Fruit fly (Drosophila melanogaster): Measurements from ENCODE around the gene CG7091.

The CG7091 gene

dm6 chr3R:12981334-12982166, 3.8 kb downstream of the CG7091 start (continued):
- TF ChIP-seq Drgx (GFP tag; IDR thresholded peaks at IDR 0.05), result peak; percentile 59
- no peak for TF ChIP-seq unc-4 (GFP tag; IDR thresholded peaks at IDR 0.05; ENCODE audit: partially characterized antibody)
- TF ChIP-seq luna (GFP tag; optimal IDR thresholded peaks at IDR 0.05), result no peak
- peak; percentile 19 for TF ChIP-seq CG10462 (GFP tag; optimal IDR thresholded peaks at IDR 0.05)
- TF ChIP-seq org-1 (GFP tag; optimal IDR thresholded peaks at IDR 0.05), result peak; percentile 37
- TF ChIP-seq CG2202 (tag; optimal IDR thresholded peaks at IDR 0.05), result no peak
- peak; percentile 67 for TF ChIP-seq PHDP (tag; optimal IDR thresholded peaks at IDR 0.05)
- peak; percentile 11 for TF ChIP-seq CG7271 (tag; optimal IDR thresholded peaks at IDR 0.05)
- no peak for TF ChIP-seq CG2129 (GFP tag; IDR thresholded peaks at IDR 0.05; ENCODE audit: partially characterized antibody)
- peak; percentile 70 for TF ChIP-seq Sox102F (GFP tag; optimal IDR thresholded peaks at IDR 0.05)
- peak; percentile 60 for TF ChIP-seq D19A (tag; optimal IDR thresholded peaks at IDR 0.05)
- peak in 1 of 2 experiments; percentile 39 for TF ChIP-seq Hr78 (GFP tag; optimal IDR thresholded peaks at IDR 0.05)
- no peak for TF ChIP-seq insv (GFP tag; optimal IDR thresholded peaks at IDR 0.05)
- TF ChIP-seq CG12659 (GFP tag; optimal IDR thresholded peaks at IDR 0.05), result peak; percentile 41
- 0 out of 3 replicates have a peak, but pooled peaks have one; percentile 58 for TF ChIP-seq zfh1 (GFP tag; IDR thresholded peaks at IDR 0.05)
- no peak for TF ChIP-seq pum (GFP tag; optimal IDR thresholded peaks at IDR 0.05)
- no peak for TF ChIP-seq CG16779 (GFP tag; IDR thresholded peaks at IDR 0.05)
- TF ChIP-seq CG11247 (GFP tag; IDR thresholded peaks at IDR 0.05), result no peak
- no peak for TF ChIP-seq otp (GFP tag; IDR thresholded peaks at IDR 0.05)
- no peak for TF ChIP-seq ab (GFP tag; optimal IDR thresholded peaks at IDR 0.05)
- TF ChIP-seq eve (GFP tag; optimal IDR thresholded peaks at IDR 0.05), result no peak
- no peak for TF ChIP-seq CG31224 (GFP tag; IDR thresholded peaks at IDR 0.05)
- no peak for TF ChIP-seq bigmax (GFP tag; optimal IDR thresholded peaks at IDR 0.05)
- peak; percentile 11 for TF ChIP-seq gcm2 (GFP tag; optimal IDR thresholded peaks at IDR 0.05)
- TF ChIP-seq lola (GFP tag; optimal IDR thresholded peaks at IDR 0.05), result peak in 2 of 3 experiments; percentile 65 to 68
- TF ChIP-seq Mrtf (GFP tag; IDR thresholded peaks at IDR 0.05), result peak; percentile 59; the same call in 1 of the 3 replicates
- TF ChIP-seq bcd (GFP tag; optimal IDR thresholded peaks at IDR 0.05), result peak; percentile 71
- TF ChIP-seq Chrac-16 (GFP tag; optimal IDR thresholded peaks at IDR 0.05), result peak; percentile 48
- TF ChIP-seq CG16815 (GFP tag; optimal IDR thresholded peaks at IDR 0.05), result peak; percentile 34
- peak; percentile 27 for TF ChIP-seq caup (GFP tag; optimal IDR thresholded peaks at IDR 0.05; ENCODE audit: severe bottlenecking)
- TF ChIP-seq CG15696 (tag; optimal IDR thresholded peaks at IDR 0.05), result peak; percentile 60
- TF ChIP-seq CG31441 (GFP tag; IDR thresholded peaks at IDR 0.05), result no peak; the same call in 1 of the 2 replicates
- peak; percentile 26 for TF ChIP-seq Camta (GFP tag; optimal IDR thresholded peaks at IDR 0.05)
- TF ChIP-seq oc (tag; optimal IDR thresholded peaks at IDR 0.05), result no peak
- TF ChIP-seq hkb (optimal IDR thresholded peaks at IDR 0.05), result no peak
- TF ChIP-seq hkb (GFP tag; IDR thresholded peaks at IDR 0.05), result peak; percentile 74
- TF ChIP-seq gce (GFP tag; IDR thresholded peaks at IDR 0.05), result no peak; the same call in 2 of the 3 replicates
- peak; percentile 51 for TF ChIP-seq CG13296 (GFP tag; optimal IDR thresholded peaks at IDR 0.05)
- TF ChIP-seq CrebB (tag; optimal IDR thresholded peaks at IDR 0.05), result no peak
- TF ChIP-seq CG8924 (tag; optimal IDR thresholded peaks at IDR 0.05), result peak; percentile 59
- no peak for TF ChIP-seq CG30431 (GFP tag; optimal IDR thresholded peaks at IDR 0.05)
- no peak for TF ChIP-seq tna (GFP tag; IDR thresholded peaks at IDR 0.05; ENCODE audit: partially characterized antibody)
- TF ChIP-seq Oli (tag; optimal IDR thresholded peaks at IDR 0.05), result peak; percentile 69
- peak; percentile 34; the same call in 1 of the 2 replicates for TF ChIP-seq Rx (GFP tag; IDR thresholded peaks at IDR 0.05)
- 0 out of 2 replicates have a peak, but pooled peaks have one; percentile 14 for TF ChIP-seq Oaz (GFP tag; IDR thresholded peaks at IDR 0.05)
- TF ChIP-seq E2f1 (GFP tag; IDR thresholded peaks at IDR 0.05), result peak; percentile 45
- peak; percentile 36 for TF ChIP-seq CG9932 (GFP tag; IDR thresholded peaks at IDR 0.05)
- peak; percentile 77 for TF ChIP-seq CG18262 (tag; optimal IDR thresholded peaks at IDR 0.05)
- TF ChIP-seq sima (GFP tag; optimal IDR thresholded peaks at IDR 0.05), result no peak
